Worm (Caenorhabditis elegans): Measurements from ENCODE around the gene H25P19.1.

H25P19.1 gene

DNA sequence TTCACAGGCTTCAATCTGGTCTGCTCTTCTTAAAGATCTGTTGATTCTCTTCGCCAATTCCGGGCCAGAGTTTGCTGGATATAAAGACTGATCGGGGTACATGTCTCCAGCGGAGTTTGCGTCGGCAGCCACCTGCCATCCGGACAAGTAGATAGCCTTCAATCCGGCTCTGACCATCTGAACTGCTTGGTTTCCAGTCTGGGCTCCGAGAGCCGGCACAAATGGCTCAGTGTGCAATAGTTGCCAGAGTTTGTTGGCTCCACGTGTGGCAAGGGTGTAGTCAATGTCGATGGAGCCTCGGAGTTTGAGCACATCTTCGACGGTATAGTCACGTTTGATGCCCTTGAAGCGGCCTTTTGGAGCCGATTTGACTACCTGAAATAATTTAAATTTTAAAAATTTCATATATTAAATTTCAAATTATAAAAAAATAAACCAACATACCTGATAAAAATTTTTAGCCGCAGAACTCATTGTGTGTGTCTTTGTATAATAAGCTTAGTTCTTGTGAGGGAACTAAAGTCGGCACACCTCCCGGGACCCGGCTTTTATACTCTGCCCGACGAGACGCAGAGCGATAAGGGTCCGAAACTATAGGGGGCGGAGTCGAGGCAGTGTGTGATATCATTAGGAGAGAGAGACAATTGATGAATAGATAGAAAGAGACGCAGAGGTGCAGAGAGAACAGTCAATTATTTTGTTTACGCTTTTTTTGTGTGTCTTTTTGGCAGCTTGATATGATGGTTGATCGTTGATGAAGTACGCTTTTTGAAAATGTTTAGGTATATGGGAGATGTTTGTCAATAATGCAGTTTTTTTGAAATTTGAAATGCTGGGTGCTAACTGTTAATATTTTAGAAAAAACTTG lies 40.2 kb downstream of the H25P19.1 start, which contains the start of the genes icl-1 and srh-2:
icl-1 (minus strand) TSS at position 521 of the 868 bp plus-strand sequence.
srh-2 (plus strand) TSS at position 818 of the 868 bp plus-strand sequence.
- TF ChIP-seq ztf-4 (tag; optimal IDR thresholded peaks at IDR 0.05) = peak; percentile 65
- TF ChIP-seq nhr-21 (tag; optimal IDR thresholded peaks at IDR 0.05) = peak; percentile 54
- peak; percentile 96 for TF ChIP-seq ama-1 (optimal IDR thresholded peaks at IDR 0.05)
- TF ChIP-seq sma-9 (GFP tag; optimal IDR thresholded peaks at IDR 0.05) = peak; percentile 84
- no peak for TF ChIP-seq sma-9 (tag; optimal IDR thresholded peaks at IDR 0.05)
- no peak for TF ChIP-seq alr-1 (tag; optimal IDR thresholded peaks at IDR 0.05)
- TF ChIP-seq zag-1 (tag; optimal IDR thresholded peaks at IDR 0.05) = no peak
- no peak for TF ChIP-seq C34F6.9 (tag; optimal IDR thresholded peaks at IDR 0.05)
- TF ChIP-seq elt-3 (tag; optimal IDR thresholded peaks at IDR 0.05) = no peak
- TF ChIP-seq R02D3.7 (tag; optimal IDR thresholded peaks at IDR 0.05) = no peak
- no peak for TF ChIP-seq aly-2 (tag; optimal IDR thresholded peaks at IDR 0.05)
- TF ChIP-seq sem-4 (tag; optimal IDR thresholded peaks at IDR 0.05) = peak; percentile 10
- TF ChIP-seq mdl-1 (tag; optimal IDR thresholded peaks at IDR 0.05) = peak in 1 of 2 experiments; percentile 21
- peak; percentile 83 for TF ChIP-seq F13H6.1 (tag; optimal IDR thresholded peaks at IDR 0.05)
- no peak for TF ChIP-seq skn-1 (tag; optimal IDR thresholded peaks at IDR 0.05)
- peak; percentile 28 for TF ChIP-seq unc-62 (GFP tag; optimal IDR thresholded peaks at IDR 0.05)
- TF ChIP-seq nhr-11 (tag; optimal IDR thresholded peaks at IDR 0.05) = no peak
- TF ChIP-seq sma-3 (GFP tag; optimal IDR thresholded peaks at IDR 0.05) = peak; percentile 66
- peak; percentile 42 for TF ChIP-seq lin-11 (tag; optimal IDR thresholded peaks at IDR 0.05)
- TF ChIP-seq nhr-6 (tag; optimal IDR thresholded peaks at IDR 0.05) = peak; percentile 10
- TF ChIP-seq snpc-4 (tag; optimal IDR thresholded peaks at IDR 0.05) = no peak
- peak; percentile 21 for TF ChIP-seq gmeb-1 (tag; optimal IDR thresholded peaks at IDR 0.05)
- peak; percentile 22 for TF ChIP-seq blmp-1 (tag; optimal IDR thresholded peaks at IDR 0.05; ENCODE audit: insufficient read depth)
- TF ChIP-seq mab-5 (tag; optimal IDR thresholded peaks at IDR 0.05) = peak; percentile 34
- TF ChIP-seq nhr-129 (tag; optimal IDR thresholded peaks at IDR 0.05) = peak; percentile 78
- no peak for TF ChIP-seq mbf-1 (tag; optimal IDR thresholded peaks at IDR 0.05)
- TF ChIP-seq ceh-82 (tag; optimal IDR thresholded peaks at IDR 0.05) = no peak
- TF ChIP-seq unc-39 (tag; optimal IDR thresholded peaks at IDR 0.05) = no peak
- TF ChIP-seq crh-2 (tag; optimal IDR thresholded peaks at IDR 0.05) = peak; percentile 68
- TF ChIP-seq Y55F3AM.14 (GFP tag; optimal IDR thresholded peaks at IDR 0.05) = peak; percentile 81
- peak; percentile 4 to 54 for TF ChIP-seq lsy-2 (tag; optimal IDR thresholded peaks at IDR 0.05)
- TF ChIP-seq nhr-10 (tag; optimal IDR thresholded peaks at IDR 0.05) = peak; percentile 19
- TF ChIP-seq nhr-23 (tag; optimal IDR thresholded peaks at IDR 0.05) = no peak
- peak; percentile 12 for TF ChIP-seq nhr-25 (tag; optimal IDR thresholded peaks at IDR 0.05)
- no peak for TF ChIP-seq elt-1 (tag; optimal IDR thresholded peaks at IDR 0.05)
- peak; percentile 48 for TF ChIP-seq lin-13 (GFP tag; optimal IDR thresholded peaks at IDR 0.05)
- TF ChIP-seq ztf-1 (GFP tag; conservative IDR thresholded peaks at IDR 0.05) = 0 out of 2 replicates have a peak, but pooled peaks have one; percentile 14
- TF ChIP-seq fos-1 (tag; optimal IDR thresholded peaks at IDR 0.05) = peak; percentile 22
- TF ChIP-seq ztf-11 (tag; optimal IDR thresholded peaks at IDR 0.05) = no peak

DNA sequence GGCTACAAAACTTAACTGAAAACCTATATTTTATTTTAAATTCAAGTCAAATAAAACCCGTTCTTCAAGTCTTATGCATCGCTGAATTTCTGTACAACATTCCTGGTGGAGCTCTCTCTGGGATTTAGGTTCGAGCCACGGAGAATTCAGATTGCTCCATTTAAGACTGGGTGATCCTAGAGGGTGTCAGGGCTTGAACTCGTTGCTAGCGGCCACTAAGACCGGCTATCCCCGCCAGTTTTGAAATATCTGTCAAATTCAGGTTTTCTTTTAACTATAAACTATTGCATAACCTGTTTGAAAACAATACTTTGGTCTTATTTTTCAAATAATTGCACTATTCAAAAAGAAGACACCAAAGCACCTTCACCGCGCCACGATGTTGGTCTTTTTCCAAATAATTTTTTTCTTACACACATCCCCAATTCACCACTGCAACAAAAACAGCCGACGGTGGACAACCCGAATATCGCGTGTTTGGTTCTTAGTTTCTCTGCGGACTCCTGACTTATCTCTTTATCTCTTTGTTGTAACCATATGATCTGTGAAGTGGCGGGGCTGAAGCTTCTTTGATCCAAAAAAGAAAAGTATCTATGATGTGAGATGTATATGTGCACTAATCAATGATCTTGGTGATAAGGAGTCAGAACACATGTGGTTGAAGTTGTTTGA lies 41.5 kb downstream of the H25P19.1 start:
- peak; percentile 74 for TF ChIP-seq ama-1 (optimal IDR thresholded peaks at IDR 0.05)
- peak; percentile 10 for TF ChIP-seq C34F6.9 (tag; optimal IDR thresholded peaks at IDR 0.05)
- no peak for TF ChIP-seq nhr-77 (tag; optimal IDR thresholded peaks at IDR 0.05)
- peak; percentile 56 for TF ChIP-seq mab-5 (tag; optimal IDR thresholded peaks at IDR 0.05)
- TF ChIP-seq ceh-16 (tag; optimal IDR thresholded peaks at IDR 0.05) = no peak
- no peak for TF ChIP-seq zag-1 (tag; optimal IDR thresholded peaks at IDR 0.05)
- no peak for TF ChIP-seq nhr-237 (tag; optimal IDR thresholded peaks at IDR 0.05)
- peak; percentile 61 for TF ChIP-seq ztf-4 (tag; optimal IDR thresholded peaks at IDR 0.05)
- peak; percentile 42 for TF ChIP-seq lin-13 (GFP tag; optimal IDR thresholded peaks at IDR 0.05)
- no peak for TF ChIP-seq aly-2 (tag; optimal IDR thresholded peaks at IDR 0.05)
- TF ChIP-seq crh-2 (tag; optimal IDR thresholded peaks at IDR 0.05) = peak; percentile 65
- no peak for TF ChIP-seq fos-1 (tag; optimal IDR thresholded peaks at IDR 0.05)
- TF ChIP-seq nhr-129 (tag; optimal IDR thresholded peaks at IDR 0.05) = peak; percentile 89
- no peak for TF ChIP-seq nhr-25 (tag; optimal IDR thresholded peaks at IDR 0.05)
- TF ChIP-seq Y55F3AM.14 (GFP tag; optimal IDR thresholded peaks at IDR 0.05) = peak; percentile 79
- TF ChIP-seq nhr-10 (tag; optimal IDR thresholded peaks at IDR 0.05) = no peak
- TF ChIP-seq snpc-4 (tag; optimal IDR thresholded peaks at IDR 0.05) = no peak
- TF ChIP-seq mbf-1 (tag; optimal IDR thresholded peaks at IDR 0.05) = no peak
- TF ChIP-seq nhr-11 (tag; optimal IDR thresholded peaks at IDR 0.05) = no peak
- TF ChIP-seq ztf-1 (GFP tag; conservative IDR thresholded peaks at IDR 0.05) = no peak
- TF ChIP-seq peb-1 (tag; optimal IDR thresholded peaks at IDR 0.05) = no peak
- TF ChIP-seq ZK546.5 (tag; optimal IDR thresholded peaks at IDR 0.05) = no peak
- TF ChIP-seq egl-27 (tag; optimal IDR thresholded peaks at IDR 0.05) = no peak
- peak; percentile 3 for TF ChIP-seq sma-3 (GFP tag; optimal IDR thresholded peaks at IDR 0.05)
- peak in 1 of 2 experiments; percentile 61 for TF ChIP-seq lsy-2 (tag; optimal IDR thresholded peaks at IDR 0.05)
- peak in 1 of 2 experiments; percentile 4 for TF ChIP-seq mdl-1 (tag; optimal IDR thresholded peaks at IDR 0.05)
- TF ChIP-seq lin-11 (tag; optimal IDR thresholded peaks at IDR 0.05) = no peak
- TF ChIP-seq F13H6.1 (tag; optimal IDR thresholded peaks at IDR 0.05) = peak; percentile 76
- TF ChIP-seq nhr-21 (tag; optimal IDR thresholded peaks at IDR 0.05) = peak; percentile 82
- peak; percentile 49 for TF ChIP-seq nhr-6 (tag; optimal IDR thresholded peaks at IDR 0.05)
- peak; percentile 21 for TF ChIP-seq sem-4 (tag; optimal IDR thresholded peaks at IDR 0.05)
- peak; percentile 88 for TF ChIP-seq sma-9 (GFP tag; optimal IDR thresholded peaks at IDR 0.05)
- no peak for TF ChIP-seq sma-9 (tag; optimal IDR thresholded peaks at IDR 0.05)

Data from whole organism, L2 larva.